Fruit fly (Drosophila melanogaster) whole organism, embryonic: ENCODE measurements around the gene Mal-B1.
A peak's percentile ranks its signal among the peaks of the same experiment; 100 is the strongest.

Source experiments
- Abd-B ChIP-seq: fragments of 200-800 bp; sonication (Bioruptor generic); optimal IDR thresholded peaks from 2 replicates; lab custom pipeline; 2018; ENCODE audit warnings: missing biosample characterization, mild to moderate bottlenecking, missing genetic modification characterization, moderate library complexity
- Adf1 ChIP-seq: fragments of 200-800 bp; sonication (Bioruptor generic); IDR thresholded peaks from 2 replicates; pipeline ENCODE4 v1.3.6; 2022; ENCODE audit warnings: missing biosample characterization, missing genetic modification characterization
- CG10979 ChIP-seq: fragments of 200-800 bp; sonication (Bioruptor generic); optimal IDR thresholded peaks from 2 replicates; lab custom pipeline; 2018; ENCODE audit warnings: missing biosample characterization, mild to moderate bottlenecking, missing genetic modification characterization, moderate library complexity
- CG11456 ChIP-seq: fragments of 200-800 bp; sonication (Bioruptor generic); IDR thresholded peaks from 3 replicates; pipeline ENCODE4 v1.3.6; 2022; ENCODE audit warnings: missing biosample characterization, missing genetic modification characterization
- CG12219 ChIP-seq: fragments of 200-800 bp; sonication (Bioruptor generic); optimal IDR thresholded peaks from 3 replicates; lab custom pipeline; 2018; ENCODE audit warnings: missing biosample characterization, mild to moderate bottlenecking, missing genetic modification characterization
- CG1233 ChIP-seq: fragments of 200-800 bp; sonication (Bioruptor generic); optimal IDR thresholded peaks from 4 replicates; lab custom pipeline; 2018; ENCODE audit warnings: missing biosample characterization, mild to moderate bottlenecking, missing genetic modification characterization
- CG12659 ChIP-seq: fragments of 200-800 bp; sonication (Bioruptor generic); optimal IDR thresholded peaks from 3 replicates; lab custom pipeline; 2017; ENCODE audit warnings: mild to moderate bottlenecking, missing biosample characterization, missing genetic modification reagents, missing genetic modification characterization
- CG1529 ChIP-seq: fragments of 200-800 bp; sonication (Bioruptor generic); optimal IDR thresholded peaks from 3 replicates; lab custom pipeline; 2018; ENCODE audit warnings: missing biosample characterization, missing genetic modification characterization
- CG17829 ChIP-seq: fragments of 200-800 bp; optimal IDR thresholded peaks from 2 replicates; lab custom pipeline; 2019; ENCODE audit warnings: missing biosample characterization, mild to moderate bottlenecking, missing genetic modification characterization, moderate library complexity
- CG2875 ChIP-seq: fragments of 200-800 bp; sonication (Bioruptor generic); optimal IDR thresholded peaks from 2 replicates; lab custom pipeline; 2017; ENCODE audit warnings: missing biosample characterization, mild to moderate bottlenecking, missing genetic modification characterization, missing genetic modification reagents
- CG31388 ChIP-seq: fragments of 200-800 bp; sonication (Bioruptor generic); optimal IDR thresholded peaks from 2 replicates; lab custom pipeline; 2016; ENCODE audit warnings: missing biosample characterization, missing genetic modification characterization
- CG3163 ChIP-seq: fragments of 200-800 bp; sonication (Bioruptor generic); optimal IDR thresholded peaks from 3 replicates; lab custom pipeline; 2016; ENCODE audit warnings: missing biosample characterization, missing genetic modification characterization
- CG33557 ChIP-seq: fragments of 200-800 bp; sonication (Bioruptor generic); optimal IDR thresholded peaks from 2 replicates; lab custom pipeline; 2019; ENCODE audit warnings: missing biosample characterization, mild to moderate bottlenecking, missing genetic modification characterization, moderate library complexity
- CG8089 ChIP-seq: fragments of 200-800 bp; sonication (Bioruptor generic); optimal IDR thresholded peaks from 3 replicates; lab custom pipeline; 2016; ENCODE audit warnings: missing biosample characterization, missing genetic modification characterization
- Hr78 ChIP-seq, 2 experiments: fragments of 200-800 bp in 1 of 2; fragments of >200 bp in 1 of 2; sonication (Bioruptor generic) in 1 of 2; optimal IDR thresholded peaks; 2 replicates each; lab custom pipeline; 2017 to 2019; ENCODE audit warnings: missing biosample characterization in 2 of 2, missing genetic modification characterization in 2 of 2, mild to moderate bottlenecking in 1 of 2, moderate library complexity in 1 of 2
- Lpt ChIP-seq: fragments of >200 bp; optimal IDR thresholded peaks from 2 replicates; lab custom pipeline; 2018; ENCODE audit warnings: missing biosample characterization, missing genetic modification characterization
- MBD-R2 ChIP-seq: fragments of 200-800 bp; sonication (Bioruptor generic); IDR thresholded peaks from 2 replicates; pipeline ENCODE4 v1.3.6; 2022; ENCODE audit warnings: missing biosample characterization, missing genetic modification characterization
- MTF-1 ChIP-seq: fragments of 200-800 bp; sonication (Bioruptor generic); optimal IDR thresholded peaks from 2 replicates; lab custom pipeline; 2018; ENCODE audit warnings: missing biosample characterization, mild to moderate bottlenecking, missing genetic modification characterization, borderline replicate concordance
- Mad ChIP-seq: fragments of 200-800 bp; sonication (Bioruptor generic); optimal IDR thresholded peaks from 2 replicates; lab custom pipeline; 2016; ENCODE audit warnings: missing biosample characterization, missing genetic modification characterization
- Max ChIP-seq: fragments of 200-800 bp; sonication (Bioruptor generic); optimal IDR thresholded peaks from 2 replicates; lab custom pipeline; 2016; ENCODE audit warnings: missing biosample characterization, mild to moderate bottlenecking, missing genetic modification characterization
- Neu2 ChIP-seq: fragments of 200-800 bp; sonication (Bioruptor generic); optimal IDR thresholded peaks from 3 replicates; lab custom pipeline; 2016; ENCODE audit warnings: missing biosample characterization, missing genetic modification characterization, borderline replicate concordance
- Side ChIP-seq: fragments of 200-800 bp; sonication (Bioruptor generic); optimal IDR thresholded peaks from 2 replicates; lab custom pipeline; 2016; ENCODE audit warnings: missing biosample characterization, missing genetic modification characterization
- Usf ChIP-seq: fragments of 200-800 bp; sonication (Bioruptor generic); optimal IDR thresholded peaks from 2 replicates; lab custom pipeline; 2017; ENCODE audit warnings: missing genotype, missing biosample characterization, missing genetic modification characterization
- Vsx1 ChIP-seq: fragments of 200-800 bp; sonication (Bioruptor generic); optimal IDR thresholded peaks from 2 replicates; lab custom pipeline; 2017; ENCODE audit warnings: missing biosample characterization, mild to moderate bottlenecking, missing genetic modification characterization, missing genetic modification reagents
- abd-A ChIP-seq: fragments of 200-800 bp; sonication (Bioruptor generic); optimal IDR thresholded peaks from 3 replicates; lab custom pipeline; 2019; ENCODE audit warnings: missing biosample characterization, mild to moderate bottlenecking, missing genetic modification characterization, moderate library complexity
- al ChIP-seq: fragments of 200-800 bp; sonication (Bioruptor generic); IDR thresholded peaks from 2 replicates; pipeline ENCODE4 v1.3.6; 2022; ENCODE audit warnings: missing biosample characterization, missing genetic modification characterization
- bcd ChIP-seq: fragments of 200-800 bp; sonication (Bioruptor generic); optimal IDR thresholded peaks from 2 replicates; lab custom pipeline; 2017; ENCODE audit warnings: missing biosample characterization, mild to moderate bottlenecking, missing genetic modification characterization
- bowl ChIP-seq: fragments of 200-800 bp; sonication (Bioruptor generic); IDR thresholded peaks from 2 replicates; pipeline ENCODE4 v1.3.6; 2022; ENCODE audit warnings: missing biosample characterization, missing genetic modification characterization
- cad ChIP-seq: fragments of >200 bp; optimal IDR thresholded peaks from 2 replicates; lab custom pipeline; 2017; ENCODE audit warnings: missing biosample characterization, missing genetic modification characterization
- cg ChIP-seq: fragments of 200-800 bp; sonication (Bioruptor generic); optimal IDR thresholded peaks from 3 replicates; lab custom pipeline; 2019; ENCODE audit warnings: missing biosample characterization, mild to moderate bottlenecking, missing genetic modification characterization, moderate library complexity
- chif ChIP-seq, 2 experiments: fragments of 200-800 bp; sonication (Bioruptor generic); optimal IDR thresholded peaks; 3 replicates each; lab custom pipeline; 2016; ENCODE audit warnings: missing biosample characterization in 2 of 2, missing genetic modification characterization in 2 of 2
- dan ChIP-seq: fragments of 200-800 bp; sonication (Bioruptor generic); IDR thresholded peaks from 2 replicates; pipeline ENCODE4 v1.3.6; 2022; ENCODE audit warnings: missing biosample characterization, missing genetic modification characterization
- emc ChIP-seq: fragments of 200-800 bp; sonication (Bioruptor generic); optimal IDR thresholded peaks from 2 replicates; lab custom pipeline; 2016; ENCODE audit warnings: missing biosample characterization, missing genetic modification characterization
- en ChIP-seq: fragments of 200-800 bp; sonication (Bioruptor generic); optimal IDR thresholded peaks from 2 replicates; lab custom pipeline; 2016; ENCODE audit warnings: missing biosample characterization, missing genetic modification characterization
- eve ChIP-seq, 2 experiments: fragments of >200 bp; optimal IDR thresholded peaks; 2 replicates each; lab custom pipeline; 2017; ENCODE audit warnings: missing biosample characterization in 2 of 2, missing genetic modification characterization in 2 of 2
- eyg ChIP-seq: fragments of 200-800 bp; sonication (Bioruptor generic); optimal IDR thresholded peaks from 3 replicates; lab custom pipeline; 2016; ENCODE audit warnings: missing biosample characterization, missing genetic modification characterization
- gcm ChIP-seq: fragments of 200-800 bp; sonication (Bioruptor generic); optimal IDR thresholded peaks from 2 replicates; lab custom pipeline; 2019; ENCODE audit warnings: missing biosample characterization, mild to moderate bottlenecking, missing genetic modification characterization, moderate library complexity
- gt ChIP-seq: fragments of 200-800 bp; sonication (Bioruptor generic); IDR thresholded peaks from 2 replicates; pipeline ENCODE4 v1.3.6; 2022; ENCODE audit warnings: missing biosample characterization, missing genetic modification characterization
- hbn ChIP-seq: fragments of 200-800 bp; sonication (Bioruptor generic); IDR thresholded peaks from 2 replicates; pipeline ENCODE4 v1.3.6; 2022; ENCODE audit warnings: missing biosample characterization, missing genetic modification characterization; ENCODE audit not compliant: partially characterized antibody
- nerfin-1 ChIP-seq: fragments of 200-800 bp; sonication (Bioruptor generic); optimal IDR thresholded peaks from 3 replicates; lab custom pipeline; 2019; ENCODE audit warnings: missing biosample characterization, mild to moderate bottlenecking, missing genetic modification characterization, moderate library complexity
- nerfin-2 ChIP-seq: fragments of 200-800 bp; sonication (Bioruptor generic); IDR thresholded peaks from 2 replicates; pipeline ENCODE4 v1.3.6; 2022; ENCODE audit warnings: missing biosample characterization, missing genetic modification characterization; ENCODE audit not compliant: partially characterized antibody
- nmo ChIP-seq: fragments of 200-800 bp; sonication (Bioruptor generic); optimal IDR thresholded peaks from 2 replicates; lab custom pipeline; 2018; ENCODE audit warnings: missing biosample characterization, mild to moderate bottlenecking, missing genetic modification characterization, moderate library complexity
- org-1 ChIP-seq: fragments of 200-800 bp; sonication (Bioruptor generic); optimal IDR thresholded peaks from 2 replicates; lab custom pipeline; 2017; ENCODE audit warnings: missing biosample characterization, missing genetic modification characterization
- p53 ChIP-seq: fragments of 200-800 bp; sonication (Bioruptor generic); optimal IDR thresholded peaks from 2 replicates; lab custom pipeline; 2016; ENCODE audit warnings: missing biosample characterization, missing genetic modification characterization
- pros ChIP-seq: fragments of 200-800 bp; sonication (Bioruptor generic); optimal IDR thresholded peaks from 3 replicates; lab custom pipeline; 2019; ENCODE audit warnings: missing biosample characterization, mild to moderate bottlenecking, missing genetic modification characterization, moderate library complexity
- sima ChIP-seq: fragments of 200-800 bp; sonication (Bioruptor generic); optimal IDR thresholded peaks from 2 replicates; lab custom pipeline; 2016; ENCODE audit warnings: missing biosample characterization, missing genetic modification characterization
- slp2 ChIP-seq: fragments of 200-800 bp; sonication (Bioruptor generic); optimal IDR thresholded peaks from 2 replicates; lab custom pipeline; 2016; ENCODE audit warnings: missing biosample characterization, missing genetic modification characterization
- tap ChIP-seq: fragments of 200-800 bp; optimal IDR thresholded peaks from 3 replicates; lab custom pipeline; 2019; ENCODE audit warnings: missing biosample characterization, mild to moderate bottlenecking, missing genetic modification characterization, moderate library complexity
- vfl ChIP-seq: fragments of 200-800 bp; sonication (Bioruptor generic); optimal IDR thresholded peaks from 2 replicates; lab custom pipeline; 2016; ENCODE audit warnings: missing biosample characterization, missing genetic modification characterization

The Mal-B1 gene

dm6 chr2L:11808702-11809583, 38.1 kb upstream of the Mal-B1 start, which contains the start of gene crol (continued):
- no peak for TF ChIP-seq Vsx1 (GFP tag; lab: Kevin White, UChicago)
- no peak for TF ChIP-seq bowl (GFP tag; lab: Robert Waterston, UW)
- peak; percentile 89 for TF ChIP-seq pros (GFP tag; lab: Kevin White, UChicago)
- TF ChIP-seq emc, result no peak
- no peak for TF ChIP-seq Abd-B (GFP tag; lab: Kevin White, UChicago)
- no peak for TF ChIP-seq Mad (GFP tag; lab: Kevin White, UChicago)
- no peak for TF ChIP-seq eyg
- TF ChIP-seq tap (tag; lab: Kevin White, UChicago), result peak; percentile 30
- no peak for TF ChIP-seq CG31388 (GFP tag; lab: Kevin White, UChicago)
- no peak for TF ChIP-seq sima (GFP tag; lab: Kevin White, UChicago)
- no peak for TF ChIP-seq CG33557 (GFP tag; lab: Kevin White, UChicago)
- TF ChIP-seq p53 (GFP tag; lab: Kevin White, UChicago), result no peak
- TF ChIP-seq Side (GFP tag; lab: Kevin White, UChicago), result no peak
- TF ChIP-seq CG12219 (GFP tag; lab: Kevin White, UChicago), result no peak
- TF ChIP-seq en, result no peak
- peak; percentile 80 for TF ChIP-seq abd-A (tag; lab: Kevin White, UChicago)
- no peak for TF ChIP-seq gt (GFP tag; lab: Robert Waterston, UW)
- no peak for TF ChIP-seq al (GFP tag; lab: Robert Waterston, UW)
- TF ChIP-seq Usf, result no peak
- TF ChIP-seq CG17829, result peak; percentile 39
- TF ChIP-seq CG1529 (GFP tag; lab: Kevin White, UChicago), result no peak
- no peak for TF ChIP-seq dan
- TF ChIP-seq Neu2, result no peak
- peak; percentile 62; the same call in 1 of the 2 replicates for TF ChIP-seq nerfin-2
- TF ChIP-seq CG11456, result peak; percentile 33; the same call in 1 of the 3 replicates
- TF ChIP-seq nmo (GFP tag; lab: Kevin White, UChicago), result peak; percentile 50
- TF ChIP-seq bcd (GFP tag; lab: Kevin White, UChicago), result peak; percentile 0
- peak; percentile 40 for TF ChIP-seq gcm (GFP tag; lab: Kevin White, UChicago)
- TF ChIP-seq nerfin-1 (tag; lab: Kevin White, UChicago), result no peak
- TF ChIP-seq eve (GFP tag; optimal IDR thresholded peaks at IDR 0.05; lab: Kevin White, UChicago), result no peak
- peak; percentile 84 for TF ChIP-seq hbn
- no peak for TF ChIP-seq vfl
- TF ChIP-seq MBD-R2, result peak; percentile 42; the same call in 1 of the 2 replicates
- TF ChIP-seq Lpt, result no peak
- peak; percentile 27 for TF ChIP-seq CG10979
- TF ChIP-seq CG12659 (GFP tag; lab: Kevin White, UChicago), result peak; percentile 76
- no peak for TF ChIP-seq CG3163 (GFP tag; lab: Kevin White, UChicago)
- no peak for TF ChIP-seq CG1233 (GFP tag; lab: Kevin White, UChicago)
- TF ChIP-seq CG2875, result no peak
- no peak for TF ChIP-seq cad (GFP tag; lab: Kevin White, UChicago)
- no peak for TF ChIP-seq Hr78 (GFP tag; optimal IDR thresholded peaks at IDR 0.05; lab: Kevin White, UChicago)
- TF ChIP-seq chif (GFP tag; optimal IDR thresholded peaks at IDR 0.05; lab: Kevin White, UChicago), result no peak
- peak; percentile 92 for TF ChIP-seq cg (GFP tag; lab: Kevin White, UChicago)
- TF ChIP-seq CG8089, result no peak
- no peak for TF ChIP-seq org-1 (GFP tag; lab: Kevin White, UChicago)
- TF ChIP-seq MTF-1, result no peak
- no peak for TF ChIP-seq slp2
- peak; percentile 90 for TF ChIP-seq Adf1 (GFP tag; lab: Robert Waterston, UW)
- no peak for TF ChIP-seq Max (GFP tag; lab: Kevin White, UChicago)
